Worm (Caenorhabditis elegans): ENCODE measurements around the gene F09E10.1.

The F09E10.1 gene

ce11 chrX:1477932-1478331 lies 24.7 kb upstream of the F09E10.1 start:
- peak; percentile 18 for TF ChIP-seq elt-3 (tag; optimal IDR thresholded peaks at IDR 0.05)
- no peak for TF ChIP-seq ztf-11 (tag; optimal IDR thresholded peaks at IDR 0.05)

ce11 chrX:1478569-1478968 lies 24.0 kb upstream of the F09E10.1 start:
- no peak for TF ChIP-seq ham-2 (GFP tag; optimal IDR thresholded peaks at IDR 0.05)
- no peak for TF ChIP-seq nhr-76 (tag; optimal IDR thresholded peaks at IDR 0.05)
- TF ChIP-seq mab-5 (tag; optimal IDR thresholded peaks at IDR 0.05), result no peak
- no peak for TF ChIP-seq hlh-1 (tag; optimal IDR thresholded peaks at IDR 0.05)
- TF ChIP-seq nhr-2 (tag; optimal IDR thresholded peaks at IDR 0.05), result no peak
- no peak for TF ChIP-seq drap-1 (GFP tag; optimal IDR thresholded peaks at IDR 0.05)
- no peak for TF ChIP-seq snpc-4 (tag; optimal IDR thresholded peaks at IDR 0.05)
- no peak for TF ChIP-seq elt-3 (tag; optimal IDR thresholded peaks at IDR 0.05)
- TF ChIP-seq ceh-83 (GFP tag; optimal IDR thresholded peaks at IDR 0.05), result no peak
- TF ChIP-seq nhr-237 (tag; optimal IDR thresholded peaks at IDR 0.05), result no peak
- TF ChIP-seq lsy-2 (tag; optimal IDR thresholded peaks at IDR 0.05), result no peak
- TF ChIP-seq M03D4.4 (tag; optimal IDR thresholded peaks at IDR 0.05), result no peak
- TF ChIP-seq blmp-1 (tag; optimal IDR thresholded peaks at IDR 0.05), result no peak
- TF ChIP-seq ztf-11 (tag; optimal IDR thresholded peaks at IDR 0.05), result no peak

ce11 chrX:1479190-1479589 lies 23.4 kb upstream of the F09E10.1 start, which contains the start of gene acly-1:
acly-1 (plus strand) TSS chrX:1479542.
- TF ChIP-seq lin-32 (GFP tag; optimal IDR thresholded peaks at IDR 0.05) (no peak), unc-62 (GFP tag; optimal IDR thresholded peaks at IDR 0.05) (no peak), lsy-2 (tag; optimal IDR thresholded peaks at IDR 0.05) (no peak), unc-39 (tag; optimal IDR thresholded peaks at IDR 0.05) (no peak), blmp-1 (tag; optimal IDR thresholded peaks at IDR 0.05) (no peak), elt-3 (tag; optimal IDR thresholded peaks at IDR 0.05) (no peak), ces-1 (GFP tag; optimal IDR thresholded peaks at IDR 0.05) (no peak), ztf-11 (tag; optimal IDR thresholded peaks at IDR 0.05) (no peak), snpc-4 (tag; optimal IDR thresholded peaks at IDR 0.05) (no peak), flh-1 (GFP tag; optimal IDR thresholded peaks at IDR 0.05) (no peak), hlh-1 (tag; optimal IDR thresholded peaks at IDR 0.05) (no peak), sptf-1 (tag; optimal IDR thresholded peaks at IDR 0.05) (no peak), ceh-83 (GFP tag; optimal IDR thresholded peaks at IDR 0.05) (no peak), mls-2 (tag; optimal IDR thresholded peaks at IDR 0.05) (no peak), mab-5 (tag; optimal IDR thresholded peaks at IDR 0.05) (no peak), zip-8 (tag; optimal IDR thresholded peaks at IDR 0.05) (no peak), cnd-1 (tag; optimal IDR thresholded peaks at IDR 0.05) (no peak), pha-4 (tag; optimal IDR thresholded peaks at IDR 0.05) (no peak), M03D4.4 (tag; optimal IDR thresholded peaks at IDR 0.05) (no peak)

- no peak for TF ChIP-seq cnd-1 (tag; optimal IDR thresholded peaks at IDR 0.05)
- no peak for TF ChIP-seq nhr-12 (tag; optimal IDR thresholded peaks at IDR 0.05)
- TF ChIP-seq flh-1 (GFP tag; optimal IDR thresholded peaks at IDR 0.05), result no peak
- TF ChIP-seq unc-120 (tag; optimal IDR thresholded peaks at IDR 0.05; ENCODE audit: poor library complexity, severe bottlenecking), result no peak
- no peak for TF ChIP-seq ces-1 (GFP tag; optimal IDR thresholded peaks at IDR 0.05)
- TF ChIP-seq sptf-1 (tag; optimal IDR thresholded peaks at IDR 0.05), result no peak
- TF ChIP-seq unc-39 (tag; optimal IDR thresholded peaks at IDR 0.05), result no peak
- TF ChIP-seq ceh-43 (GFP tag; optimal IDR thresholded peaks at IDR 0.05), result no peak
- no peak for TF ChIP-seq lin-13 (tag; optimal IDR thresholded peaks at IDR 0.05)
- no peak for TF ChIP-seq elt-1 (tag; optimal IDR thresholded peaks at IDR 0.05; ENCODE audit: borderline replicate concordance, insufficient read depth)
- TF ChIP-seq nhr-237 (tag; optimal IDR thresholded peaks at IDR 0.05), result no peak
- TF ChIP-seq ztf-11 (tag; optimal IDR thresholded peaks at IDR 0.05), result no peak
- no peak for TF ChIP-seq hlh-1 (tag; optimal IDR thresholded peaks at IDR 0.05)
- no peak for TF ChIP-seq pha-4 (tag; optimal IDR thresholded peaks at IDR 0.05)
- no peak for TF ChIP-seq nhr-28 (tag; optimal IDR thresholded peaks at IDR 0.05)
- TF ChIP-seq bed-3 (GFP tag; optimal IDR thresholded peaks at IDR 0.05), result no peak
- TF ChIP-seq ham-2 (GFP tag; optimal IDR thresholded peaks at IDR 0.05), result no peak
- no peak for TF ChIP-seq lin-32 (GFP tag; optimal IDR thresholded peaks at IDR 0.05)
- no peak for TF ChIP-seq drap-1 (GFP tag; optimal IDR thresholded peaks at IDR 0.05)
Measured at ce11 chrX:1479637-1480036, 23.0 kb upstream of the F09E10.1 start.

- TF ChIP-seq nhr-28 (tag; optimal IDR thresholded peaks at IDR 0.05) (no peak), ztf-11 (tag; optimal IDR thresholded peaks at IDR 0.05) (no peak), nhr-76 (tag; optimal IDR thresholded peaks at IDR 0.05) (no peak), sem-2 (GFP tag; optimal IDR thresholded peaks at IDR 0.05) (no peak), ham-2 (GFP tag; optimal IDR thresholded peaks at IDR 0.05) (no peak), hlh-1 (tag; optimal IDR thresholded peaks at IDR 0.05) (no peak), unc-120 (tag; optimal IDR thresholded peaks at IDR 0.05; ENCODE audit: poor library complexity, severe bottlenecking) (no peak), snpc-4 (tag; optimal IDR thresholded peaks at IDR 0.05) (no peak)
Measured at ce11 chrX:1480564-1480963, 22.0 kb upstream of the F09E10.1 start.
